Fruit fly (Drosophila melanogaster) whole organism, embryonic: ENCODE results near the gene CG9300.

Experiments
- Atf6 ChIP-seq: fragments of 200-800 bp; sonication (Bioruptor generic); IDR thresholded peaks from 2 replicates; pipeline ENCODE4 v1.3.6; 2022; ENCODE audit warnings: missing biosample characterization, missing genetic modification characterization
- BEAF-32 ChIP-seq: fragments of 200-800 bp; sonication (Bioruptor generic); optimal IDR thresholded peaks from 3 replicates; lab custom pipeline; 2017; ENCODE audit warnings: missing biosample characterization, missing genetic modification characterization, mild to moderate bottlenecking, moderate library complexity, missing genetic modification reagents
- Bdp1 ChIP-seq: fragments of 200-800 bp; sonication (Bioruptor generic); optimal IDR thresholded peaks from 3 replicates; lab custom pipeline; 2016; ENCODE audit warnings: missing biosample characterization, missing genetic modification characterization
- Blimp-1 ChIP-seq: fragments of 200-800 bp; sonication (Bioruptor generic); optimal IDR thresholded peaks from 3 replicates; lab custom pipeline; 2018; ENCODE audit warnings: missing biosample characterization, missing genetic modification characterization, mild to moderate bottlenecking, moderate library complexity, missing genetic modification reagents
- CG10147 ChIP-seq: fragments of 200-800 bp; sonication (Bioruptor generic); optimal IDR thresholded peaks from 2 replicates; lab custom pipeline; 2019; ENCODE audit warnings: missing biosample characterization, mild to moderate bottlenecking, missing genetic modification characterization, moderate library complexity
- CG11085 ChIP-seq: fragments of 200-800 bp; sonication (Bioruptor generic); IDR thresholded peaks from 2 replicates; pipeline ENCODE4 v1.3.6; 2022; ENCODE audit warnings: missing biosample characterization, missing genetic modification characterization
- CG11093 ChIP-seq: fragments of 200-800 bp; sonication (Bioruptor generic); IDR thresholded peaks from 3 replicates; pipeline ENCODE4 v1.3.6; 2022; ENCODE audit warnings: missing biosample characterization, missing genetic modification characterization
- CG11247 ChIP-seq: fragments of 200-800 bp; sonication (Bioruptor generic); IDR thresholded peaks from 2 replicates; pipeline ENCODE4 v1.3.6; 2022; ENCODE audit warnings: missing biosample characterization, missing genetic modification characterization
- CG11695 ChIP-seq: fragments of 200-800 bp; sonication (Bioruptor generic); IDR thresholded peaks from 3 replicates; pipeline ENCODE4 v1.3.6; 2022; ENCODE audit warnings: missing biosample characterization, missing genetic modification characterization
- CG1233 ChIP-seq: fragments of 200-800 bp; sonication (Bioruptor generic); optimal IDR thresholded peaks from 4 replicates; lab custom pipeline; 2018; ENCODE audit warnings: missing biosample characterization, mild to moderate bottlenecking, missing genetic modification characterization
- CG14965 ChIP-seq: fragments of 200-800 bp; sonication (Bioruptor generic); optimal IDR thresholded peaks from 2 replicates; lab custom pipeline; 2016; ENCODE audit warnings: missing biosample characterization, missing genetic modification characterization, borderline replicate concordance
- CG15269 ChIP-seq: fragments of 200-800 bp; sonication (Bioruptor generic); optimal IDR thresholded peaks from 2 replicates; lab custom pipeline; 2018; ENCODE audit warnings: missing biosample characterization, mild to moderate bottlenecking, missing genetic modification characterization, moderate library complexity
- CG1529 ChIP-seq: fragments of 200-800 bp; sonication (Bioruptor generic); optimal IDR thresholded peaks from 3 replicates; lab custom pipeline; 2018; ENCODE audit warnings: missing biosample characterization, missing genetic modification characterization
- CG15601 ChIP-seq: fragments of 200-800 bp; sonication (Bioruptor generic); optimal IDR thresholded peaks from 3 replicates; lab custom pipeline; 2019; ENCODE audit warnings: missing biosample characterization, mild to moderate bottlenecking, missing genetic modification characterization, moderate library complexity
- CG15696 ChIP-seq: fragments of 200-800 bp; sonication (Bioruptor generic); optimal IDR thresholded peaks from 2 replicates; lab custom pipeline; 2019; ENCODE audit warnings: missing biosample characterization, mild to moderate bottlenecking, missing genetic modification characterization, moderate library complexity
- CG1602 ChIP-seq: fragments of 200-800 bp; sonication (Bioruptor generic); optimal IDR thresholded peaks from 3 replicates; lab custom pipeline; 2016; ENCODE audit warnings: missing biosample characterization, missing genetic modification characterization
- CG17385 ChIP-seq: fragments of 200-800 bp; sonication (Bioruptor generic); optimal IDR thresholded peaks from 3 replicates; lab custom pipeline; 2018; ENCODE audit warnings: missing biosample characterization, mild to moderate bottlenecking, missing genetic modification characterization
- CG18764 ChIP-seq: fragments of 200-800 bp; sonication (Bioruptor generic); optimal IDR thresholded peaks from 3 replicates; lab custom pipeline; 2016; ENCODE audit warnings: missing biosample characterization, missing genetic modification characterization
- CG2120 ChIP-seq: fragments of 200-800 bp; sonication (Bioruptor generic); optimal IDR thresholded peaks from 3 replicates; lab custom pipeline; 2016; ENCODE audit warnings: missing biosample characterization, missing genetic modification characterization
- CG2678 ChIP-seq: fragments of 200-800 bp; sonication (Bioruptor generic); optimal IDR thresholded peaks from 3 replicates; lab custom pipeline; 2019; ENCODE audit warnings: missing biosample characterization, mild to moderate bottlenecking, missing genetic modification characterization, moderate library complexity
- CG3163 ChIP-seq: fragments of 200-800 bp; sonication (Bioruptor generic); optimal IDR thresholded peaks from 3 replicates; lab custom pipeline; 2016; ENCODE audit warnings: missing biosample characterization, missing genetic modification characterization
- CG33213 ChIP-seq: fragments of 200-800 bp; sonication (Bioruptor generic); optimal IDR thresholded peaks from 3 replicates; lab custom pipeline; 2016; ENCODE audit warnings: missing biosample characterization, missing genetic modification characterization
- CG42726 ChIP-seq: fragments of 200-800 bp; sonication (Bioruptor generic); IDR thresholded peaks from 2 replicates; pipeline ENCODE4 v1.3.6; 2022; ENCODE audit warnings: missing biosample characterization, missing genetic modification characterization; ENCODE audit not compliant: partially characterized antibody
- CG4328 ChIP-seq: fragments of 200-800 bp; sonication (Bioruptor generic); optimal IDR thresholded peaks from 3 replicates; lab custom pipeline; 2017; ENCODE audit warnings: missing biosample characterization, missing genetic modification reagents, missing genetic modification characterization
- CG4617 ChIP-seq: fragments of 200-800 bp; sonication (Bioruptor generic); optimal IDR thresholded peaks from 3 replicates; lab custom pipeline; 2016; ENCODE audit warnings: missing biosample characterization, missing genetic modification characterization, borderline replicate concordance
- CG6689 ChIP-seq: fragments of 200-800 bp; sonication (Bioruptor generic); IDR thresholded peaks from 2 replicates; pipeline ENCODE4 v1.3.6; 2022; ENCODE audit warnings: missing biosample characterization, missing genetic modification characterization
- CG6765 ChIP-seq: fragments of 200-800 bp; sonication (Bioruptor generic); optimal IDR thresholded peaks from 3 replicates; lab custom pipeline; 2017; ENCODE audit warnings: missing biosample characterization, mild to moderate bottlenecking, missing genetic modification characterization
- CG7372 ChIP-seq: fragments of 200-800 bp; sonication (Bioruptor generic); IDR thresholded peaks from 2 replicates; pipeline ENCODE4 v1.3.6; 2022; ENCODE audit warnings: missing biosample characterization, missing genetic modification characterization
- CG7963 ChIP-seq: fragments of 200-800 bp; sonication (Bioruptor generic); IDR thresholded peaks from 3 replicates; pipeline ENCODE4 v1.3.6; 2022; ENCODE audit warnings: missing biosample characterization, missing genetic modification characterization; ENCODE audit not compliant: partially characterized antibody
- CG9437 ChIP-seq: fragments of 200-800 bp; sonication (Bioruptor generic); optimal IDR thresholded peaks from 2 replicates; lab custom pipeline; 2018; ENCODE audit warnings: missing biosample characterization, mild to moderate bottlenecking, missing genetic modification characterization
- D ChIP-seq, 2 experiments: fragments of 200-800 bp in 1 of 2; fragments of >200 bp in 1 of 2; sonication (Bioruptor generic) in 1 of 2; optimal IDR thresholded peaks; 2 replicates in 1 of 2; 3 replicates in 1 of 2; lab custom pipeline; 2017; ENCODE audit warnings: mild to moderate bottlenecking in 1 of 2, missing biosample characterization in 1 of 2, missing genetic modification characterization in 1 of 2, missing genetic modification reagents in 1 of 2
- Dip2 ChIP-seq: fragments of 200-800 bp; sonication (Bioruptor generic); IDR thresholded peaks from 2 replicates; pipeline ENCODE4 v1.3.6; 2022; ENCODE audit warnings: missing biosample characterization, missing genetic modification characterization
- Fer1 ChIP-seq: fragments of 200-800 bp; sonication (Bioruptor generic); optimal IDR thresholded peaks from 2 replicates; lab custom pipeline; 2017; ENCODE audit warnings: missing biosample characterization, mild to moderate bottlenecking, missing genetic modification characterization
- HLH3B ChIP-seq: fragments of 200-800 bp; sonication (Bioruptor generic); IDR thresholded peaks from 2 replicates; pipeline ENCODE4 v1.3.6; 2022; ENCODE audit warnings: missing biosample characterization, missing genetic modification characterization
- HLH54F ChIP-seq: fragments of 200-800 bp; sonication (Bioruptor generic); optimal IDR thresholded peaks from 3 replicates; lab custom pipeline; 2016; ENCODE audit warnings: missing biosample characterization, missing genetic modification characterization
- Mrtf ChIP-seq: fragments of 200-800 bp; sonication (Bioruptor generic); IDR thresholded peaks from 3 replicates; pipeline ENCODE4 v1.3.6; 2022; ENCODE audit warnings: missing biosample characterization, missing genetic modification characterization
- NK7.1 ChIP-seq: fragments of 200-800 bp; sonication (Bioruptor generic); optimal IDR thresholded peaks from 3 replicates; lab custom pipeline; 2016; ENCODE audit warnings: missing biosample characterization, missing genetic modification characterization
- Rfx ChIP-seq: fragments of 200-800 bp; sonication (Bioruptor generic); IDR thresholded peaks from 2 replicates; pipeline ENCODE4 v1.3.6; 2022; ENCODE audit warnings: missing biosample characterization, missing genetic modification characterization
- Spps ChIP-seq: fragments of 200-800 bp; sonication (Bioruptor generic); optimal IDR thresholded peaks from 2 replicates; lab custom pipeline; 2018; ENCODE audit warnings: missing biosample characterization, mild to moderate bottlenecking, missing genetic modification characterization
- ato ChIP-seq: fragments of 200-800 bp; sonication (Bioruptor generic); IDR thresholded peaks from 2 replicates; pipeline ENCODE4 v1.3.6; 2022; ENCODE audit warnings: missing biosample characterization, missing genetic modification characterization; ENCODE audit not compliant: partially characterized antibody
- chm ChIP-seq: fragments of 200-800 bp; sonication (Bioruptor generic); IDR thresholded peaks from 2 replicates; pipeline ENCODE4 v1.3.6; 2022; ENCODE audit warnings: missing biosample characterization, missing genetic modification characterization
- fd3F ChIP-seq: fragments of 200-800 bp; sonication (Bioruptor generic); optimal IDR thresholded peaks from 2 replicates; lab custom pipeline; 2018; ENCODE audit warnings: missing biosample characterization, mild to moderate bottlenecking, missing genetic modification characterization, moderate library complexity
- hb ChIP-seq: fragments of 200-800 bp; sonication (Bioruptor generic); IDR thresholded peaks from 3 replicates; pipeline ENCODE4 v1.3.6; 2022; ENCODE audit warnings: missing biosample characterization, missing genetic modification characterization; ENCODE audit not compliant: partially characterized antibody
- mirr ChIP-seq: fragments of 200-800 bp; sonication (Bioruptor generic); optimal IDR thresholded peaks from 3 replicates; lab custom pipeline; 2018; ENCODE audit warnings: missing biosample characterization, mild to moderate bottlenecking, missing genetic modification characterization
- repo ChIP-seq: fragments of 200-800 bp; sonication (Bioruptor generic); optimal IDR thresholded peaks from 2 replicates; lab custom pipeline; 2016; ENCODE audit warnings: missing biosample characterization, missing genetic modification characterization
- sc ChIP-seq, 3 experiments: fragments of >200 bp in 2 of 3; fragments of 200-800 bp in 1 of 3; sonication (Bioruptor generic) in 1 of 3; optimal IDR thresholded peaks; 2 replicates in 2 of 3; 3 replicates in 1 of 3; lab custom pipeline; 2017; ENCODE audit warnings: mild to moderate bottlenecking in 1 of 3, missing biosample characterization in 1 of 3, missing genetic modification characterization in 1 of 3, missing genetic modification reagents in 1 of 3
- ssp ChIP-seq: fragments of 200-800 bp; sonication (Bioruptor generic); IDR thresholded peaks from 2 replicates; pipeline ENCODE4 v1.3.6; 2022; ENCODE audit warnings: missing biosample characterization, missing genetic modification characterization
- tna ChIP-seq: fragments of 200-800 bp; sonication (Bioruptor generic); IDR thresholded peaks from 2 replicates; pipeline ENCODE4 v1.3.6; 2022; ENCODE audit warnings: missing biosample characterization, missing genetic modification characterization; ENCODE audit not compliant: partially characterized antibody

The CG9300 gene

DNA sequence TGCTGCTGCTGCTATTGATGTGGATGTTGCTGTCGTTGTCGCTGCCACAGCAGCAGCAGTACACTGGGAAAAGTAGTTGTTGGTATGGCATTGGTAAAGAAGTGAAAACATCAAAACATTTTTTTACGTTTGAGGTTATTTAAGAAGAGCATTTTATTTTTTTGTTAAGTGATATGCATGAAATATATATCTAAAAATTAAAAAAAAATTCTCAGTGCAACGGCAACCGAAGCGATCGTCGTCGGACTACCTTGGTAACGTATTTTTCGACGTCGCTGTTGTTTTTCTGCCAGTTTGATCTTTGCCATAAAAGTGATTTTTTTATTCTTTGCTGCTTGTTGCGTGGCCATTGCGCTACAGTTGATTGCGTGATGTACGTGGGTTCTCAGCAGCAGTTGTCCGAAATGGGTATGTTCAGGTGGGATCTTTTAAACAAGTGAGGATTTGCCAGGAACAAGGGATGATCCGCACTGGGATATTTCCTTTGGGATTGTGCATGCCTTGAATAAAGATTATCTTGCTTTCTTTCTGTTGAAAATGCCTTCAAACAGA, 8.6 kb downstream of the CG9300 start (continued):
- peak; percentile 90 for TF ChIP-seq CG7372
- TF ChIP-seq Bdp1 (GFP tag; lab: Kevin White, UChicago), result peak; percentile 86
- TF ChIP-seq chm, result peak; percentile 97
- peak; percentile 87 for TF ChIP-seq CG11093 (GFP tag; lab: Robert Waterston, UW)
- no peak for TF ChIP-seq CG7963 (GFP tag; lab: Robert Waterston, UW)
- peak; percentile 95 for TF ChIP-seq Atf6 (GFP tag; lab: Robert Waterston, UW)
- no peak for TF ChIP-seq tna (GFP tag; lab: Robert Waterston, UW)
- peak; percentile 79 for TF ChIP-seq CG11085 (GFP tag; lab: Robert Waterston, UW)
- TF ChIP-seq hb, result no peak
- TF ChIP-seq fd3F (GFP tag; lab: Kevin White, UChicago), result peak; percentile 93
- TF ChIP-seq sc (optimal IDR thresholded peaks at IDR 0.05; lab: Kevin White, UChicago), result no peak
- peak; percentile 94 for TF ChIP-seq sc (GFP tag; optimal IDR thresholded peaks at IDR 0.05; lab: Kevin White, UChicago)
- TF ChIP-seq NK7.1 (GFP tag; lab: Kevin White, UChicago), result peak; percentile 68
- peak; percentile 95 for TF ChIP-seq CG15601
- TF ChIP-seq Spps (tag; lab: Kevin White, UChicago), result peak; percentile 95
- TF ChIP-seq Fer1 (GFP tag; lab: Kevin White, UChicago), result peak; percentile 94
- TF ChIP-seq CG2678 (tag; lab: Kevin White, UChicago), result peak; percentile 96
- TF ChIP-seq D (optimal IDR thresholded peaks at IDR 0.05; lab: Kevin White, UChicago), result no peak
- TF ChIP-seq D (GFP tag; optimal IDR thresholded peaks at IDR 0.05; lab: Kevin White, UChicago), result peak; percentile 93
- TF ChIP-seq Rfx (GFP tag; lab: Robert Waterston, UW), result peak; percentile 95
- peak; percentile 96 for TF ChIP-seq CG15269
- peak; percentile 59 for TF ChIP-seq CG14965 (GFP tag; lab: Kevin White, UChicago)
- TF ChIP-seq CG4617 (GFP tag; lab: Kevin White, UChicago), result peak; percentile 90
- TF ChIP-seq CG11695, result peak; percentile 95
- TF ChIP-seq CG18764 (GFP tag; lab: Kevin White, UChicago), result peak; percentile 92
- TF ChIP-seq HLH54F (GFP tag; lab: Kevin White, UChicago), result peak; percentile 90
- peak; percentile 88 for TF ChIP-seq CG6765
- TF ChIP-seq CG15696 (tag; lab: Kevin White, UChicago), result peak; percentile 99
- peak; percentile 68 for TF ChIP-seq CG3163 (GFP tag; lab: Kevin White, UChicago)
- TF ChIP-seq CG2120 (GFP tag; lab: Kevin White, UChicago), result peak; percentile 95
- TF ChIP-seq CG1233 (GFP tag; lab: Kevin White, UChicago), result peak; percentile 96
- TF ChIP-seq Blimp-1 (GFP tag; lab: Kevin White, UChicago), result peak; percentile 93
- peak; percentile 85 for TF ChIP-seq mirr (GFP tag; lab: Kevin White, UChicago)
- peak; percentile 76 for TF ChIP-seq repo (GFP tag; lab: Kevin White, UChicago)
- TF ChIP-seq ato (GFP tag; lab: Robert Waterston, UW), result no peak
- peak; percentile 10 for TF ChIP-seq BEAF-32 (GFP tag; lab: Kevin White, UChicago)
- TF ChIP-seq HLH3B, result peak; percentile 93
- peak; percentile 95 for TF ChIP-seq CG6689
- peak; percentile 94 for TF ChIP-seq CG10147 (GFP tag; lab: Kevin White, UChicago)
- peak; percentile 85 for TF ChIP-seq CG9437 (GFP tag; lab: Kevin White, UChicago)
- peak; percentile 93 for TF ChIP-seq Mrtf (GFP tag; lab: Robert Waterston, UW)
- TF ChIP-seq ssp (GFP tag; lab: Robert Waterston, UW), result peak; percentile 87
- peak; percentile 93 for TF ChIP-seq CG17385 (GFP tag; lab: Kevin White, UChicago)
- peak; percentile 91 for TF ChIP-seq CG33213 (GFP tag; lab: Kevin White, UChicago)
- TF ChIP-seq CG4328, result peak; percentile 94
- no peak for TF ChIP-seq CG42726 (GFP tag; lab: Robert Waterston, UW)
- TF ChIP-seq CG1529, result peak; percentile 92
- TF ChIP-seq CG11247 (GFP tag; lab: Robert Waterston, UW), result peak; percentile 93
- TF ChIP-seq Dip2 (GFP tag; lab: Robert Waterston, UW), result no peak
- TF ChIP-seq CG1602 (GFP tag; lab: Kevin White, UChicago), result peak; percentile 95
